Worm (Caenorhabditis elegans) whole organism, L1 larva: ENCODE measurements around the gene cor-1.
A peak's percentile ranks its signal among the peaks of the same experiment; 100 is the strongest.

Experiments used
- C04F5.9 ChIP-seq: sonication (generic microtip); optimal IDR thresholded peaks from 2 replicates; lab custom pipeline; 2016; ENCODE audit warnings: missing genetic modification characterization, missing compliant biosample characterization
- blmp-1 ChIP-seq: fragments of 150-350 bp; optimal IDR thresholded peaks from 2 replicates; lab custom pipeline; 2014; ENCODE audit warnings: missing biosample characterization, missing genetic modification characterization
- ces-1 ChIP-seq: fragments of 150-350 bp; optimal IDR thresholded peaks from 2 replicates; lab custom pipeline; 2014; ENCODE audit warnings: missing biosample characterization, missing genetic modification reagents, missing genetic modification characterization
- dpl-1 ChIP-seq, 3 experiments: fragments of 150-350 bp in 2 of 3; sonication (generic microtip) in 1 of 3; optimal IDR thresholded peaks; 2 replicates each; lab custom pipeline; 2014 to 2017; ENCODE audit warnings: missing biosample characterization in 3 of 3, missing genetic modification characterization in 3 of 3, missing genetic modification reagents in 3 of 3
- efl-1 ChIP-seq, 4 experiments: fragments of 150-350 bp; optimal IDR thresholded peaks in 3 of 4; peaks in 1 of 4; 1 replicate in 1 of 4; 2 replicates in 3 of 4; lab custom pipeline; 2014; ENCODE audit warnings: missing biosample characterization in 2 of 4, missing genetic modification characterization in 2 of 4, missing genetic modification reagents in 2 of 4
- egl-13 ChIP-seq: sonication (generic microtip); optimal IDR thresholded peaks from 2 replicates; lab custom pipeline; 2016; ENCODE audit warnings: missing genotype, missing genetic modification reagents, missing genetic modification characterization, missing compliant biosample characterization
- elt-3 ChIP-seq, 6 experiments: fragments of 150-350 bp in 1 of 6; sonication (generic microtip); optimal IDR thresholded peaks; 2 replicates each; lab custom pipeline; 2017 to 2018; ENCODE audit warnings: missing biosample characterization in 6 of 6, missing genetic modification characterization in 6 of 6, inconsistent platforms in 1 of 6
- ets-5 ChIP-seq: fragments of 200-800 bp; sonication (Bioruptor generic); IDR thresholded peaks from 2 replicates; pipeline ENCODE4 v1.3.6; 2022; ENCODE audit warnings: missing genetic modification characterization, missing compliant biosample characterization
- fkh-10 ChIP-seq: sonication (generic microtip); optimal IDR thresholded peaks from 2 replicates; lab custom pipeline; 2017; ENCODE audit warnings: missing biosample characterization, missing genetic modification reagents, missing genetic modification characterization
- irx-1 ChIP-seq: sonication (generic microtip); optimal IDR thresholded peaks from 2 replicates; lab custom pipeline; 2016; ENCODE audit warnings: missing genetic modification characterization, missing compliant biosample characterization
- isw-1 ChIP-seq: fragments of 200-800 bp; sonication (Bioruptor generic); IDR thresholded peaks from 2 replicates; pipeline ENCODE4 v1.3.6; 2022; ENCODE audit warnings: missing genetic modification characterization, missing compliant biosample characterization
- jun-1 ChIP-seq: fragments of 150-350 bp; optimal IDR thresholded peaks from 2 replicates; lab custom pipeline; 2014; ENCODE audit warnings: missing biosample characterization, missing genetic modification reagents, missing genetic modification characterization
- lin-14 ChIP-seq: fragments of 200-800 bp; sonication (Bioruptor generic); optimal IDR thresholded peaks from 2 replicates; lab custom pipeline; 2018; ENCODE audit warnings: mild to moderate bottlenecking, missing genetic modification characterization, moderate library complexity, missing compliant biosample characterization
- lin-15B ChIP-seq: fragments of 150-350 bp; sonication (generic microtip); optimal IDR thresholded peaks from 3 replicates; lab custom pipeline; 2014; ENCODE audit warnings: missing biosample characterization, missing genetic modification characterization
- lin-35 ChIP-seq, 2 experiments: fragments of 150-350 bp; optimal IDR thresholded peaks; 2 replicates each; lab custom pipeline; 2014; ENCODE audit warnings: missing biosample characterization in 2 of 2, missing genetic modification characterization in 2 of 2, missing genetic modification reagents in 2 of 2
- lin-39 ChIP-seq: fragments of 150-350 bp; optimal IDR thresholded peaks from 2 replicates; lab custom pipeline; 2014; ENCODE audit warnings: missing biosample characterization, missing genetic modification reagents, missing genetic modification characterization
- mef-2 ChIP-seq: fragments of 150-350 bp; optimal IDR thresholded peaks from 2 replicates; lab custom pipeline; 2014; ENCODE audit warnings: missing biosample characterization, missing genetic modification characterization
- nhr-20 ChIP-seq: sonication (generic microtip); optimal IDR thresholded peaks from 2 replicates; lab custom pipeline; 2016; ENCODE audit warnings: mild to moderate bottlenecking, missing genetic modification characterization, missing compliant biosample characterization
- nhr-237 ChIP-seq: fragments of 150-350 bp; optimal IDR thresholded peaks from 2 replicates; lab custom pipeline; 2014; ENCODE audit warnings: missing biosample characterization, missing genetic modification characterization
- nhr-28 ChIP-seq: fragments of 150-350 bp; optimal IDR thresholded peaks from 2 replicates; lab custom pipeline; 2014; ENCODE audit warnings: missing biosample characterization, missing genetic modification characterization
- nhr-47 ChIP-seq: sonication (generic microtip); optimal IDR thresholded peaks from 2 replicates; lab custom pipeline; 2016; ENCODE audit warnings: mild to moderate bottlenecking, missing genetic modification characterization, moderate library complexity, missing compliant biosample characterization
- nhr-85 ChIP-seq: sonication (generic microtip); peaks from one replicate; lab custom pipeline; 2016; ENCODE audit warnings: missing genetic modification characterization, inconsistent platforms, missing compliant biosample characterization
- nhr-90 ChIP-seq: sonication (generic microtip); optimal IDR thresholded peaks from 2 replicates; lab custom pipeline; 2016; ENCODE audit warnings: mild to moderate bottlenecking, missing genetic modification characterization, missing compliant biosample characterization; ENCODE audit not compliant: poor library complexity
- pax-3 ChIP-seq: fragments of 200-800 bp; sonication (Bioruptor generic); optimal IDR thresholded peaks from 2 replicates; lab custom pipeline; 2018; ENCODE audit warnings: mild to moderate bottlenecking, missing genetic modification characterization, moderate library complexity, missing compliant biosample characterization
- pqm-1 ChIP-seq: sonication (generic microtip); optimal IDR thresholded peaks from 3 replicates; lab custom pipeline; 2017; ENCODE audit warnings: missing biosample characterization, missing genetic modification characterization
- tbx-2 ChIP-seq: sonication (generic microtip); optimal IDR thresholded peaks from 2 replicates; lab custom pipeline; 2016; ENCODE audit warnings: missing genetic modification characterization, missing compliant biosample characterization
- unc-86 ChIP-seq: sonication (generic microtip); optimal IDR thresholded peaks from 2 replicates; lab custom pipeline; 2016; ENCODE audit warnings: missing genetic modification characterization, missing compliant biosample characterization

Gene cor-1

DNA sequence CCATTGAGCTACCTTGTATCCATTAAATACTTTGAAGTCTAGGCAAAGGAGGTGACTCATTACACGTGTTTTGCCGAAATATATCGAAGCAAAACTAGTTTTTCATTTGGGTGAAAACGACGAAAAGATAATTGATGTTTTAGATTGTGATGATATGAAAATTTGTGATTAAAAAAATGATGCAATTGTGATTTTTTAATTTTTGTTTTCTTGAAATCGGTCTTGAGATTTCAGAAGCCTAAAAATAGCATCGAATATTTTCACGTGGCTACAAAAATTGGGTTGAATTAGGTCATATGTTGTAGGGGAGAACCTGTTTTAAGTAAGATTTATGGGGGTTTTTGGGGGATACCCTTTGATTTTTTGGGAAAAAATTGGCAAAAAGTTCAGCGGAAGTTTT, 41.6 kb downstream of the cor-1 start (continued):
- peak; percentile 53 for TF ChIP-seq nhr-20 (tag; lab: Kevin White, UChicago)
- peak; percentile 23 for TF ChIP-seq blmp-1 (tag; lab: Kevin White, UChicago)
- TF ChIP-seq lin-14 (GFP tag; lab: Kevin White, UChicago) = peak; percentile 9
- TF ChIP-seq efl-1 (optimal IDR thresholded peaks at IDR 0.05; lab: Kevin White, UChicago) = no peak
- TF ChIP-seq efl-1 (GFP tag; optimal IDR thresholded peaks at IDR 0.05 in 1 of 2; lab: Kevin White, UChicago) = peak in 1 of 2 experiments; percentile 93
- no peak for TF ChIP-seq tbx-2 (tag; lab: Kevin White, UChicago)
- TF ChIP-seq, all 84 proteins: peak for 11

DNA sequence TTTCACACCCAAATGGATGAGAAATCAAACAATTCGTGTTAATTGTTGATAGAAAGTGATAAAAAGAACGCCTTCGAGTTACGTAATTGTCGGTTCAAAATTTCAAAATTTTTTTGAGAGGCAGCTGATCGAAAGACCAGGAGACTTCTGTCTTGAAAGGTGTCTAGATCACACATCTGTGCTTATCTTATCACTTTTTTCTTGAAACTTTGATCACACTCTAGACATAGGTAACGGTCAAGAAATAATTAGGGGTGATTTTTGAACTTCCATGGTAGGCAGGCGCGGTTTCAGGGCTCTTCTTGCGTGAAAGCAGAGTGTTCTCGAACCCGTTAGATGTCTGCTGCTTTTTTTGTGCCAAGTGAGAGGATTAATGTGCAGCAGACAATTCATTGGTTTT, 44.5 kb downstream of the cor-1 start:
- TF ChIP-seq nhr-85 (tag; lab: Kevin White, UChicago) (peak; percentile 72), elt-3 (tag; optimal IDR thresholded peaks at IDR 0.05; lab: Kevin White, UChicago) (peak in 2 of 6 experiments; percentile 32 to 78), mef-2 (tag; lab: Kevin White, UChicago) (no peak)
- TF ChIP-seq, all 84 proteins: peak for 2

DNA sequence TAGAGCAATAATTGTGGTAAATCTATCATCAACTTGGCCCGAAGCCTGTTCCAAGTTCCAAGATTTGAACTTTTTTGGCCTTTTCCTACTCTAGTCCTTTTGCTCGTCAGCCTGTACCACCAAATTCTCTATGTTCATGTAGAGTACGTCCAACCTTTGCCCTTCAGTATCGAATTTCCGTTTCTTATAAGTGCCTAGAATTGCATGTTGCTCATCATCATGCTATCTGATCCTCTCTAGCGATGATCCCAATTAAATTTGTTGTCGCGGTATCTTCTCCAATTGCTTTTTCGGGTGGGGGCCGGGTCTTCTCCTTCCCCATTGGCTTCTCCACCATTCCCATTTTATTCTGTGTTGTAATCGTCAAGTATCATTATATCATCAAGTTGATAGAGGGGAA, 45.0 kb downstream of the cor-1 start:
- no peak for TF ChIP-seq C04F5.9 (tag; lab: Kevin White, UChicago)
- no peak for TF ChIP-seq nhr-47 (tag; lab: Kevin White, UChicago)
- TF ChIP-seq irx-1 = no peak
- no peak for TF ChIP-seq lin-39 (tag; lab: Kevin White, UChicago)
- no peak for TF ChIP-seq fkh-10 (GFP tag; lab: Kevin White, UChicago)
- TF ChIP-seq lin-15B (tag; lab: Kevin White, UChicago) = no peak
- no peak for TF ChIP-seq nhr-28 (tag; lab: Kevin White, UChicago)
- TF ChIP-seq mef-2 (tag; lab: Kevin White, UChicago) = no peak
- TF ChIP-seq pax-3 = no peak
- no peak for TF ChIP-seq lin-35 (GFP tag; optimal IDR thresholded peaks at IDR 0.05; lab: Kevin White, UChicago)
- no peak for TF ChIP-seq efl-1 (optimal IDR thresholded peaks at IDR 0.05; lab: Kevin White, UChicago)
- TF ChIP-seq efl-1 (GFP tag; optimal IDR thresholded peaks at IDR 0.05 in 1 of 2; lab: Kevin White, UChicago) = no peak

DNA sequence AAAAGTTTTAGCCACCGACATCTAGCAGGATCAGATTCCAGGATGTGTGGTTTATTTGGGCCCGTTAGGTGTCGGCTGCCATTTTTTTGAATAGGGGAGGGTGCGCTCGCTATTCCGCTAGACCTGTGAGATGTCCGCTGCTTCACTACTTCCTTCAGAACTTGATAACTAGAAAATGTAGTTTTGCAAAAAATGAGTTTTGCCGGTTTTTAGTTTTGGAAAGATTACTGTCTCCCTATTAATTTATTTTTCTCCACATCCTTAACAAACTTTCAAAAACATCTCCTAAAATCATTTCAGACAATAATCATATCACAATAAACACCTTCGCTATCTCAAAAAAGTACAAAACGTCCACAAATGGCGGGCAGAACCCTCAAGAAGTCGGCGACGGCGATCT, 45.9 kb downstream of the cor-1 start, which contains the start of gene vglu-2:
TSS of gene vglu-2 (plus strand) at position 301 of the 400 bp plus-strand sequence.
- TF ChIP-seq irx-1 (no peak), nhr-90 (no peak)

- TF ChIP-seq nhr-85 (tag; lab: Kevin White, UChicago) = peak; percentile 67
- no peak for TF ChIP-seq dpl-1 (GFP tag; optimal IDR thresholded peaks at IDR 0.05; lab: Kevin White, UChicago)
- TF ChIP-seq elt-3 (tag; optimal IDR thresholded peaks at IDR 0.05; lab: Kevin White, UChicago) = peak in 1 of 6 experiments; percentile 5
- TF ChIP-seq, all 84 proteins: peak for 2
These were observed 48.0 kb downstream of the cor-1 start for ce11 chrIII:10296904-10297303.

ce11 chrIII:10300078-10300477, 51.2 kb downstream of the cor-1 start, which contains the start of gene vglu-3:
Gene vglu-3, plus strand, starts transcription at chrIII:10300378.
- no peak for TF ChIP-seq ces-1 (GFP tag; lab: Kevin White, UChicago)
- no peak for TF ChIP-seq egl-13 (tag; lab: Kevin White, UChicago)
- no peak for TF ChIP-seq lin-35 (GFP tag; optimal IDR thresholded peaks at IDR 0.05; lab: Kevin White, UChicago)
- TF ChIP-seq isw-1 (GFP tag; lab: Robert Waterston, UW) = no peak
- TF ChIP-seq jun-1 (tag; lab: Kevin White, UChicago) = no peak
- TF ChIP-seq nhr-237 (tag; lab: Kevin White, UChicago) = no peak
- TF ChIP-seq ets-5 (GFP tag; lab: Robert Waterston, UW) = no peak
- TF ChIP-seq unc-86 (tag; lab: Kevin White, UChicago) = no peak
- no peak for TF ChIP-seq pqm-1 (tag; lab: Kevin White, UChicago)
